Worm (Caenorhabditis elegans) whole organism, L1 larva: ENCODE results near the gene F36H9.5.

ENCODE experiments used
- C16A3.4 ChIP-seq: fragments of 150-350 bp; optimal IDR thresholded peaks from 2 replicates; lab custom pipeline; 2014; ENCODE audit warnings: missing biosample characterization, missing genetic modification characterization
- F16B12.6 ChIP-seq: fragments of 150-350 bp; optimal IDR thresholded peaks from 2 replicates; lab custom pipeline; 2014; ENCODE audit warnings: missing biosample characterization, missing genetic modification characterization
- Y116A8C.19 ChIP-seq: sonication (generic microtip); optimal IDR thresholded peaks from 2 replicates; lab custom pipeline; 2016; ENCODE audit warnings: missing compliant biosample characterization, missing genetic modification characterization, borderline replicate concordance
- aly-2 ChIP-seq: fragments of 150-350 bp; optimal IDR thresholded peaks from 2 replicates; lab custom pipeline; 2014; ENCODE audit warnings: missing biosample characterization, missing genetic modification characterization
- blmp-1 ChIP-seq: fragments of 150-350 bp; optimal IDR thresholded peaks from 2 replicates; lab custom pipeline; 2014; ENCODE audit warnings: missing biosample characterization, missing genetic modification characterization
- ceh-63 ChIP-seq: fragments of 200-800 bp; sonication (Bioruptor generic); optimal IDR thresholded peaks from 2 replicates; lab custom pipeline; 2018; ENCODE audit warnings: mild to moderate bottlenecking, missing genetic modification characterization, missing compliant biosample characterization
- ceh-8 ChIP-seq: fragments of 200-800 bp; sonication (Bioruptor generic); optimal IDR thresholded peaks from 2 replicates; lab custom pipeline; 2018; ENCODE audit warnings: mild to moderate bottlenecking, missing genetic modification characterization, moderate library complexity, missing compliant biosample characterization
- ceh-88 ChIP-seq: fragments of 200-800 bp; sonication (Bioruptor generic); IDR thresholded peaks from 2 replicates; pipeline ENCODE4 v1.3.6; 2022; ENCODE audit warnings: missing genetic modification characterization, missing compliant biosample characterization
- dpl-1 ChIP-seq, 3 experiments: fragments of 150-350 bp in 2 of 3; sonication (generic microtip) in 1 of 3; optimal IDR thresholded peaks; 2 replicates each; lab custom pipeline; 2014 to 2017; ENCODE audit warnings: missing biosample characterization in 3 of 3, missing genetic modification characterization in 3 of 3, missing genetic modification reagents in 3 of 3
- efl-3 ChIP-seq: fragments of 200-800 bp; sonication (Bioruptor generic); optimal IDR thresholded peaks from 2 replicates; lab custom pipeline; 2018; ENCODE audit warnings: mild to moderate bottlenecking, missing genetic modification characterization, missing compliant biosample characterization
- egl-13 ChIP-seq: sonication (generic microtip); optimal IDR thresholded peaks from 2 replicates; lab custom pipeline; 2016; ENCODE audit warnings: missing genotype, missing genetic modification reagents, missing genetic modification characterization, missing compliant biosample characterization
- fkh-8 ChIP-seq: sonication (generic microtip); optimal IDR thresholded peaks from 2 replicates; lab custom pipeline; 2016; ENCODE audit warnings: mild to moderate bottlenecking, missing genetic modification characterization, missing compliant biosample characterization
- fos-1 ChIP-seq: fragments of 150-350 bp; optimal IDR thresholded peaks from 2 replicates; lab custom pipeline; 2014; ENCODE audit warnings: missing biosample characterization, missing genetic modification characterization
- hpl-2 ChIP-seq: fragments of 150-350 bp; optimal IDR thresholded peaks from 2 replicates; lab custom pipeline; 2014; ENCODE audit warnings: missing biosample characterization, missing genetic modification reagents, missing genetic modification characterization
- irx-1 ChIP-seq: sonication (generic microtip); optimal IDR thresholded peaks from 2 replicates; lab custom pipeline; 2016; ENCODE audit warnings: missing genetic modification characterization, missing compliant biosample characterization
- jun-1 ChIP-seq: fragments of 150-350 bp; optimal IDR thresholded peaks from 2 replicates; lab custom pipeline; 2014; ENCODE audit warnings: missing biosample characterization, missing genetic modification reagents, missing genetic modification characterization
- lin-13 ChIP-seq: fragments of 150-350 bp; optimal IDR thresholded peaks from 2 replicates; lab custom pipeline; 2014; ENCODE audit warnings: missing biosample characterization, missing genetic modification reagents, missing genetic modification characterization
- lin-35 ChIP-seq, 2 experiments: fragments of 150-350 bp; optimal IDR thresholded peaks; 2 replicates each; lab custom pipeline; 2014; ENCODE audit warnings: missing biosample characterization in 2 of 2, missing genetic modification characterization in 2 of 2, missing genetic modification reagents in 2 of 2
- lir-3 ChIP-seq: sonication (generic microtip); optimal IDR thresholded peaks from 2 replicates; lab custom pipeline; 2016; ENCODE audit warnings: mild to moderate bottlenecking, missing genetic modification characterization, moderate library complexity, missing compliant biosample characterization; ENCODE audit not compliant: poor library complexity
- lsy-2 ChIP-seq, 2 experiments: fragments of 150-350 bp; optimal IDR thresholded peaks; 2 replicates each; lab custom pipeline; 2014; ENCODE audit warnings: missing biosample characterization in 2 of 2, missing genetic modification characterization in 2 of 2
- mdl-1 ChIP-seq, 2 experiments: fragments of 150-350 bp; optimal IDR thresholded peaks; 2 replicates each; lab custom pipeline; 2014 to 2017; ENCODE audit warnings: missing biosample characterization in 2 of 2, missing genetic modification characterization in 2 of 2, inconsistent platforms in 1 of 2
- mep-1 ChIP-seq: fragments of 150-350 bp; optimal IDR thresholded peaks from 2 replicates; lab custom pipeline; 2014; ENCODE audit warnings: missing biosample characterization, missing genetic modification characterization
- nhr-11 ChIP-seq: fragments of 150-350 bp; optimal IDR thresholded peaks from 2 replicates; lab custom pipeline; 2014; ENCODE audit warnings: missing biosample characterization, missing genetic modification characterization
- nhr-19 ChIP-seq: fragments of 200-800 bp; sonication (Bioruptor generic); conservative IDR thresholded peaks from 2 replicates; pipeline ENCODE4 v1.3.6; 2022; ENCODE audit warnings: missing genetic modification characterization, missing compliant biosample characterization
- nhr-20 ChIP-seq: sonication (generic microtip); optimal IDR thresholded peaks from 2 replicates; lab custom pipeline; 2016; ENCODE audit warnings: mild to moderate bottlenecking, missing genetic modification characterization, missing compliant biosample characterization
- nhr-28 ChIP-seq: fragments of 150-350 bp; optimal IDR thresholded peaks from 2 replicates; lab custom pipeline; 2014; ENCODE audit warnings: missing biosample characterization, missing genetic modification characterization
- nhr-47 ChIP-seq: sonication (generic microtip); optimal IDR thresholded peaks from 2 replicates; lab custom pipeline; 2016; ENCODE audit warnings: mild to moderate bottlenecking, missing genetic modification characterization, moderate library complexity, missing compliant biosample characterization
- nhr-71 ChIP-seq: sonication (generic microtip); optimal IDR thresholded peaks from 2 replicates; lab custom pipeline; 2016; ENCODE audit warnings: mild to moderate bottlenecking, missing genetic modification characterization, moderate library complexity, missing compliant biosample characterization
- nhr-76 ChIP-seq: sonication (generic microtip); optimal IDR thresholded peaks from 2 replicates; lab custom pipeline; 2017; ENCODE audit warnings: missing biosample characterization, missing genetic modification characterization
- nhr-77 ChIP-seq: fragments of 150-350 bp; optimal IDR thresholded peaks from 2 replicates; lab custom pipeline; 2014; ENCODE audit warnings: missing biosample characterization, missing genetic modification characterization
- nhr-84 ChIP-seq: sonication (generic microtip); optimal IDR thresholded peaks from 2 replicates; lab custom pipeline; 2017; ENCODE audit warnings: missing biosample characterization, missing genetic modification characterization
- nhr-90 ChIP-seq: sonication (generic microtip); optimal IDR thresholded peaks from 2 replicates; lab custom pipeline; 2016; ENCODE audit warnings: mild to moderate bottlenecking, missing genetic modification characterization, missing compliant biosample characterization; ENCODE audit not compliant: poor library complexity
- pax-3 ChIP-seq: fragments of 200-800 bp; sonication (Bioruptor generic); optimal IDR thresholded peaks from 2 replicates; lab custom pipeline; 2018; ENCODE audit warnings: mild to moderate bottlenecking, missing genetic modification characterization, moderate library complexity, missing compliant biosample characterization
- pqm-1 ChIP-seq: sonication (generic microtip); optimal IDR thresholded peaks from 3 replicates; lab custom pipeline; 2017; ENCODE audit warnings: missing biosample characterization, missing genetic modification characterization
- rnt-1 ChIP-seq: sonication (generic microtip); optimal IDR thresholded peaks from 2 replicates; lab custom pipeline; 2016; ENCODE audit warnings: mild to moderate bottlenecking, missing genetic modification characterization, moderate library complexity, missing compliant biosample characterization
- skn-1 ChIP-seq: fragments of 150-350 bp; optimal IDR thresholded peaks from 2 replicates; lab custom pipeline; 2014; ENCODE audit warnings: missing biosample characterization, missing genetic modification characterization
- sptf-1 ChIP-seq: fragments of 150-350 bp; optimal IDR thresholded peaks from 2 replicates; lab custom pipeline; 2014; ENCODE audit warnings: missing biosample characterization, missing genetic modification characterization
- tbx-2 ChIP-seq: sonication (generic microtip); optimal IDR thresholded peaks from 2 replicates; lab custom pipeline; 2016; ENCODE audit warnings: missing genetic modification characterization, missing compliant biosample characterization
- unc-130 ChIP-seq: fragments of 150-350 bp; optimal IDR thresholded peaks from 2 replicates; lab custom pipeline; 2017; ENCODE audit warnings: missing biosample characterization, missing genetic modification characterization, inconsistent platforms
- unc-30 ChIP-seq: sonication (generic microtip); optimal IDR thresholded peaks from 2 replicates; lab custom pipeline; 2017; ENCODE audit warnings: missing biosample characterization, missing genetic modification characterization
- unc-86 ChIP-seq: sonication (generic microtip); optimal IDR thresholded peaks from 2 replicates; lab custom pipeline; 2016; ENCODE audit warnings: missing genetic modification characterization, missing compliant biosample characterization
- vab-15 ChIP-seq: sonication (generic microtip); optimal IDR thresholded peaks from 2 replicates; lab custom pipeline; 2017; ENCODE audit warnings: missing genotype, mild to moderate bottlenecking, missing genetic modification characterization, missing compliant biosample characterization
- xbp-1 ChIP-seq: sonication (generic microtip); optimal IDR thresholded peaks from 2 replicates; lab custom pipeline; 2016; ENCODE audit warnings: missing genetic modification characterization, missing compliant biosample characterization
- zag-1 ChIP-seq: fragments of 150-350 bp; optimal IDR thresholded peaks from 2 replicates; lab custom pipeline; 2014; ENCODE audit warnings: missing biosample characterization, missing genetic modification characterization
- ztf-4 ChIP-seq: fragments of 150-350 bp; optimal IDR thresholded peaks from 2 replicates; lab custom pipeline; 2014; ENCODE audit warnings: missing biosample characterization, missing genetic modification characterization

F36H9.5 gene

ce11 chrV:1771727-1772126 is 10.1 kb downstream of the F36H9.5 start, which contains the start of gene dhs-13 (continued):
- TF ChIP-seq lin-35 (GFP tag; optimal IDR thresholded peaks at IDR 0.05; lab: Kevin White, UChicago) (peak in 1 of 2 experiments; percentile 41), vab-15 (tag; lab: Kevin White, UChicago) (no peak), efl-3 (GFP tag; lab: Kevin White, UChicago) (no peak), nhr-77 (tag; lab: Kevin White, UChicago) (no peak), lsy-2 (tag; optimal IDR thresholded peaks at IDR 0.05; lab: Kevin White, UChicago) (no peak), jun-1 (tag; lab: Kevin White, UChicago) (no peak), pqm-1 (tag; lab: Kevin White, UChicago) (no peak), blmp-1 (tag; lab: Kevin White, UChicago) (peak; percentile 43), nhr-71 (tag; lab: Kevin White, UChicago) (peak; percentile 49), unc-130 (tag; lab: Kevin White, UChicago) (peak; percentile 41), zag-1 (tag; lab: Kevin White, UChicago) (no peak), mdl-1 (tag; optimal IDR thresholded peaks at IDR 0.05; lab: Kevin White, UChicago) (peak in 1 of 2 experiments; percentile 39), nhr-47 (tag; lab: Kevin White, UChicago) (no peak), hpl-2 (GFP tag; lab: Kevin White, UChicago) (no peak), nhr-19 (GFP tag; lab: Robert Waterston, UW) (no peak), Y116A8C.19 (tag; lab: Kevin White, UChicago) (no peak), nhr-28 (tag; lab: Kevin White, UChicago) (no peak), mep-1 (tag; lab: Kevin White, UChicago) (no peak), pax-3 (tag; lab: Kevin White, UChicago) (no peak), nhr-20 (tag; lab: Kevin White, UChicago) (peak; percentile 55), lin-13 (GFP tag; lab: Kevin White, UChicago) (no peak), nhr-90 (tag; lab: Kevin White, UChicago) (no peak), aly-2 (tag; lab: Kevin White, UChicago) (no peak), unc-30 (tag; lab: Kevin White, UChicago) (no peak), nhr-76 (tag; lab: Kevin White, UChicago) (no peak), lir-3 (no peak), F16B12.6 (tag; lab: Kevin White, UChicago) (no peak), nhr-84 (tag; lab: Kevin White, UChicago) (no peak), sptf-1 (no peak), dpl-1 (GFP tag; optimal IDR thresholded peaks at IDR 0.05; lab: Kevin White, UChicago) (peak in 1 of 3 experiments; percentile 6), egl-13 (no peak), tbx-2 (tag; lab: Kevin White, UChicago) (no peak), fkh-8 (tag; lab: Kevin White, UChicago) (no peak), C16A3.4 (peak; percentile 11), irx-1 (tag; lab: Kevin White, UChicago) (no peak), ztf-4 (no peak), xbp-1 (tag; lab: Kevin White, UChicago) (no peak), unc-86 (no peak), rnt-1 (no peak), nhr-11 (tag; lab: Kevin White, UChicago) (no peak), ceh-63 (no peak), ceh-88 (GFP tag; lab: Robert Waterston, UW) (no peak), skn-1 (tag; lab: Kevin White, UChicago) (peak; percentile 17), ceh-8 (no peak), fos-1 (tag; lab: Kevin White, UChicago) (no peak)
